Fruit fly (Drosophila melanogaster) whole organism: ENCODE data around the gene Prestin.
"Not testable (repeated sequence)": the region's sequence is repeated elsewhere in the genome, so short reads cannot be mapped to it uniquely, and the experiment has no call there.

Experiments used
- CG8478 ChIP-seq: fragments of >200 bp; optimal IDR thresholded peaks from 2 replicates; lab custom pipeline; 2018; ENCODE audit warnings: inconsistent platforms
- Dll ChIP-seq: fragments of >200 bp; optimal IDR thresholded peaks from 2 replicates; lab custom pipeline; 2017
- EcR ChIP-seq, 2 experiments: fragments of >200 bp; optimal IDR thresholded peaks; 2 replicates each; lab custom pipeline; 2017; ENCODE audit warnings: missing biosample characterization in 2 of 2, missing genetic modification characterization in 2 of 2, missing genetic modification reagents in 2 of 2
- pan ChIP-seq: fragments of >200 bp; optimal IDR thresholded peaks from 2 replicates; lab custom pipeline; 2017
- psq ChIP-seq: fragments of >200 bp; optimal IDR thresholded peaks from 2 replicates; lab custom pipeline; 2017
- usp ChIP-seq: fragments of >200 bp; optimal IDR thresholded peaks from 2 replicates; lab custom pipeline; 2017; ENCODE audit warnings: missing biosample characterization, missing genetic modification characterization, mixed read lengths

Gene Prestin

dm6 chr3L:17904593-17904992 lies 3.0 kb downstream of the Prestin start:
- TF ChIP-seq CG8478 = no peak
- TF ChIP-seq pan = no peak

dm6 chr3L:17903813-17904416 lies 3.7 kb downstream of the Prestin start:
- no peak for TF ChIP-seq pan
- no peak for TF ChIP-seq EcR (GFP tag; optimal IDR thresholded peaks at IDR 0.05; lab: Kevin White, UChicago)
- TF ChIP-seq Dll (lab: Kevin White, UChicago) = no peak
- no peak for TF ChIP-seq psq (lab: Kevin White, UChicago)
- no peak for TF ChIP-seq usp (GFP tag; lab: Kevin White, UChicago)
- TF ChIP-seq CG8478 = no peak

- TF ChIP-seq psq (lab: Kevin White, UChicago) (no peak), pan (no peak), Dll (lab: Kevin White, UChicago) (no peak), usp (GFP tag; lab: Kevin White, UChicago) (no peak)
Observed at dm6 chr3L:17902621-17903020, 5.0 kb downstream of the Prestin start.

- TF ChIP-seq Dll (lab: Kevin White, UChicago) (no peak), psq (lab: Kevin White, UChicago) (no peak), CG8478 (no peak), EcR (GFP tag; optimal IDR thresholded peaks at IDR 0.05; lab: Kevin White, UChicago) (no peak), usp (GFP tag; lab: Kevin White, UChicago) (no peak), pan (no peak)
Observed at dm6 chr3L:17902186-17902585, 5.4 kb downstream of the Prestin start.

- no peak for TF ChIP-seq Dll (lab: Kevin White, UChicago)
- no peak for TF ChIP-seq pan
- no peak for TF ChIP-seq CG8478
- no peak for TF ChIP-seq usp (GFP tag; lab: Kevin White, UChicago)
- no peak for TF ChIP-seq EcR (GFP tag; optimal IDR thresholded peaks at IDR 0.05; lab: Kevin White, UChicago)
- no peak for TF ChIP-seq psq (lab: Kevin White, UChicago)
Observed at dm6 chr3L:17898606-17899005, 9.0 kb downstream of the Prestin start.

dm6 chr3L:17895815-17896275 lies 11.8 kb downstream of the Prestin start, which contains the start of gene Tsp74F:
Gene Tsp74F (minus strand): TSS chr3L:17895862.
- TF ChIP-seq EcR (GFP tag; optimal IDR thresholded peaks at IDR 0.05; lab: Kevin White, UChicago) = no peak
- TF ChIP-seq pan = no peak
- TF ChIP-seq CG8478 = no peak
- TF ChIP-seq usp (GFP tag; lab: Kevin White, UChicago) = no peak

dm6 chr3L:17893660-17894059 lies 14.0 kb downstream of the Prestin start:
- no peak for TF ChIP-seq usp (GFP tag; lab: Kevin White, UChicago)
- no peak for TF ChIP-seq EcR (GFP tag; optimal IDR thresholded peaks at IDR 0.05; lab: Kevin White, UChicago)
- no peak for TF ChIP-seq pan
- no peak for TF ChIP-seq psq (lab: Kevin White, UChicago)
- TF ChIP-seq Dll (lab: Kevin White, UChicago) = no peak
- TF ChIP-seq CG8478 = no peak

- TF ChIP-seq usp (GFP tag; lab: Kevin White, UChicago) (no peak), psq (lab: Kevin White, UChicago) (no peak), EcR (GFP tag; optimal IDR thresholded peaks at IDR 0.05; lab: Kevin White, UChicago) (no peak), Dll (lab: Kevin White, UChicago) (no peak), CG8478 (no peak), pan (no peak)
Observed at dm6 chr3L:17887393-17887792, 20.2 kb downstream of the Prestin start, which contains the start of gene CG7402. Gene CG7402 (plus strand): TSS chr3L:17887705.

dm6 chr3L:17886545-17886944 lies 21.1 kb downstream of the Prestin start, which contains the start of gene CG16775:
Gene CG16775 (minus strand): TSS chr3L:17886645.
- TF ChIP-seq CG8478 (no peak), usp (GFP tag; lab: Kevin White, UChicago) (no peak), psq (lab: Kevin White, UChicago) (no peak), Dll (lab: Kevin White, UChicago) (no peak), EcR (GFP tag; optimal IDR thresholded peaks at IDR 0.05; lab: Kevin White, UChicago) (no peak), pan (no peak)

dm6 chr3L:17884276-17884675 lies 23.3 kb downstream of the Prestin start, which contains the start of gene CG5506:
Gene CG5506 (minus strand): TSS chr3L:17884376.
- TF ChIP-seq CG8478 (no peak), usp (GFP tag; lab: Kevin White, UChicago) (no peak), Dll (lab: Kevin White, UChicago) (no peak), EcR (GFP tag; optimal IDR thresholded peaks at IDR 0.05; lab: Kevin White, UChicago) (no peak), psq (lab: Kevin White, UChicago) (no peak), pan (no peak)

- TF ChIP-seq EcR (GFP tag; optimal IDR thresholded peaks at IDR 0.05; lab: Kevin White, UChicago) (no peak), pan (no peak), psq (lab: Kevin White, UChicago) (no peak), CG8478 (no peak)
Observed at dm6 chr3L:17878781-17879360, 28.7 kb downstream of the Prestin start, which contains the start of gene CG7408. Gene CG7408 (plus strand): TSS chr3L:17879096.

- TF ChIP-seq CG8478; psq (lab: Kevin White, UChicago); Dll (lab: Kevin White, UChicago): not testable (repeated sequence)
Observed at dm6 chr3L:17858174-17858573, 49.4 kb downstream of the Prestin start, which contains the start of gene CG34002. Gene CG34002 (plus strand): TSS chr3L:17858474.
